Worm (Caenorhabditis elegans) whole organism, L3 larva: Measurements from ENCODE around the gene F07C6.2.

Experiments used
- aly-2 ChIP-seq: fragments of 150-350 bp; optimal IDR thresholded peaks from 2 replicates; lab custom pipeline; 2014; ENCODE audit warnings: missing biosample characterization, missing genetic modification characterization
- ama-1 ChIP-seq: fragments of 150-350 bp; optimal IDR thresholded peaks from 2 replicates; lab custom pipeline; 2018
- elt-3 ChIP-seq, 3 experiments: fragments of 150-350 bp in 1 of 3; sonication (generic microtip) in 2 of 3; optimal IDR thresholded peaks; 2 replicates in 2 of 3; 4 replicates in 1 of 3; lab custom pipeline; 2014 to 2017; ENCODE audit warnings: missing biosample characterization in 3 of 3, missing genetic modification characterization in 3 of 3
- eor-1 ChIP-seq, 2 experiments: fragments of 150-350 bp; optimal IDR thresholded peaks; 2 replicates each; lab custom pipeline; 2014 to 2018; ENCODE audit warnings: missing biosample characterization in 2 of 2, missing genetic modification characterization in 2 of 2
- nhr-11 ChIP-seq: fragments of 150-350 bp; optimal IDR thresholded peaks from 2 replicates; lab custom pipeline; 2014; ENCODE audit warnings: missing biosample characterization, missing genetic modification characterization
- nhr-12 ChIP-seq: fragments of 150-350 bp; optimal IDR thresholded peaks from 2 replicates; lab custom pipeline; 2014; ENCODE audit warnings: missing biosample characterization, missing genetic modification characterization
- nhr-237 ChIP-seq: fragments of 150-350 bp; optimal IDR thresholded peaks from 2 replicates; lab custom pipeline; 2014; ENCODE audit warnings: missing biosample characterization, missing genetic modification characterization
- sea-2 ChIP-seq: fragments of 150-350 bp; sonication (generic microtip); optimal IDR thresholded peaks from 4 replicates; lab custom pipeline; 2014; ENCODE audit warnings: missing biosample characterization, missing genetic modification reagents, missing genetic modification characterization
- snpc-4 ChIP-seq: fragments of 150-350 bp; optimal IDR thresholded peaks from 2 replicates; lab custom pipeline; 2014; ENCODE audit warnings: missing biosample characterization, missing genetic modification characterization
- tbx-2 ChIP-seq: sonication (generic microtip); optimal IDR thresholded peaks from 2 replicates; lab custom pipeline; 2016; ENCODE audit warnings: mild to moderate bottlenecking, missing genetic modification characterization, missing compliant biosample characterization
- ztf-11 ChIP-seq: fragments of 150-350 bp; optimal IDR thresholded peaks from 2 replicates; lab custom pipeline; 2014; ENCODE audit warnings: missing biosample characterization, missing genetic modification characterization

DNA sequence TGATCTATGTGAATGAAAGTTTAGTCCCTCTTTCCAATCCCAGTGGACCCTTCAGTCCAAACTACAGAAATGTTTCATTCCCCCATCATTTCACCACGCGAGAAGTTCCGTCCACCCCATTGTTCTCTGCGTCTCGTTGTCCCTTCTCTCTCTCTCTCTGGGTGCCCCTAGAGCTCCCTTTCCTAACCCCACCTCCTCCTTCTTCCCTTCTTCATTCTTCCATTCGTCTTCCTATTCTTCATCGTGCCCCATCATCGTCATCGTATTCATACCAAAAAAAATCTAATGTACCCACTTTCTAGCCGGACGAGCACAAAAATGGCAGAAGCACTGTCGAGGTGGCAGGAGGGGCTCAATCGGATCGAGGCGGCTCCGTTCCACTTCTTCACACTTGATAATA, 45.2 kb downstream of the F07C6.2 start, which contains the start of gene M02B1.3:
- TF ChIP-seq eor-1 (tag; optimal IDR thresholded peaks at IDR 0.05; lab: Kevin White, UChicago): no peak
- no peak for TF ChIP-seq aly-2 (tag; lab: Kevin White, UChicago)
- no peak for TF ChIP-seq ztf-11 (tag; lab: Kevin White, UChicago)
- TF ChIP-seq nhr-237 (tag; lab: Kevin White, UChicago): no peak
- no peak for TF ChIP-seq elt-3 (tag; optimal IDR thresholded peaks at IDR 0.05; lab: Kevin White, UChicago)
- no peak for TF ChIP-seq tbx-2
- TF ChIP-seq sea-2 (GFP tag; lab: Kevin White, UChicago): no peak
- no peak for TF ChIP-seq nhr-12 (tag; lab: Kevin White, UChicago)
- TF ChIP-seq snpc-4: no peak
- no peak for TF ChIP-seq nhr-11 (tag; lab: Kevin White, UChicago)
- no peak for TF ChIP-seq ama-1 (lab: Kevin White, UChicago)
